Worm (Caenorhabditis elegans): Measurements from ENCODE around the gene C25A8.5.

The C25A8.5 gene

ce11 chrIV:6970271-6970670 lies 29.0 kb upstream of the C25A8.5 start, which contains the start of gene ZK381.8:
TSS of gene ZK381.8 (minus strand) at chrIV:6970371.
- TF ChIP-seq crh-2 (tag; optimal IDR thresholded peaks at IDR 0.05) (no peak), ZK546.5 (tag; optimal IDR thresholded peaks at IDR 0.05) (no peak), nhr-25 (tag; optimal IDR thresholded peaks at IDR 0.05) (no peak), sma-9 (GFP tag; optimal IDR thresholded peaks at IDR 0.05) (no peak), sma-9 (tag; optimal IDR thresholded peaks at IDR 0.05) (no peak), fos-1 (tag; optimal IDR thresholded peaks at IDR 0.05) (no peak), gmeb-1 (tag; optimal IDR thresholded peaks at IDR 0.05) (no peak), nhr-11 (tag; optimal IDR thresholded peaks at IDR 0.05) (no peak)

ce11 chrIV:6971213-6971612 lies 28.1 kb upstream of the C25A8.5 start, which contains the start of gene ZK381.62:
TSS of gene ZK381.62 (minus strand) at chrIV:6971313.
- TF ChIP-seq mdl-1 (tag; optimal IDR thresholded peaks at IDR 0.05) (no peak), aly-2 (tag; optimal IDR thresholded peaks at IDR 0.05) (no peak), F13H6.1 (tag; optimal IDR thresholded peaks at IDR 0.05) (no peak), ceh-82 (tag; optimal IDR thresholded peaks at IDR 0.05) (no peak), ztf-1 (GFP tag; conservative IDR thresholded peaks at IDR 0.05) (no peak), gmeb-1 (tag; optimal IDR thresholded peaks at IDR 0.05) (no peak), lsy-2 (tag; optimal IDR thresholded peaks at IDR 0.05) (no peak), nhr-129 (tag; optimal IDR thresholded peaks at IDR 0.05) (no peak), nhr-77 (tag; optimal IDR thresholded peaks at IDR 0.05) (no peak), elt-1 (tag; optimal IDR thresholded peaks at IDR 0.05) (no peak), nhr-12 (tag; optimal IDR thresholded peaks at IDR 0.05) (no peak), nhr-237 (tag; optimal IDR thresholded peaks at IDR 0.05) (no peak), lin-11 (tag; optimal IDR thresholded peaks at IDR 0.05) (no peak), dmd-4 (tag; optimal IDR thresholded peaks at IDR 0.05) (no peak), unc-62 (GFP tag; optimal IDR thresholded peaks at IDR 0.05) (no peak), ama-1 (optimal IDR thresholded peaks at IDR 0.05) (no peak)

DNA sequence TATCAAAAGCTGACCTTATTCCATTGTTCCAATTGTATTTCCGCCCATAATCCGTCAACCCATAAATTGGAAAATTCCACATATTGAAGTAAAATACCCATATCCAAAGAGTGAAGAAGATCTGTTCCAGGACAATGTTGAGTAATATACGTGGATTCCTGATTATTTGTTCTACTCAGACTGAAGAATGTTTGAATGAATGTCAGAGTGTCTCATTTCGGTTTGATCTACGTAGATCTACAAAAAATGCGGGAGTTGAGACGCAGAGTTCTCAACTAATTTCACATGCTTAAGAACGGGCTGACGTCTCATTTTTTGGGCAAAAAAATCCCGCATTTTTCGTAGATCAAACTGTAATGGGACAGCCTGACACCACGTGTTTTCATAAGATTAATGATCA lies 26.9 kb upstream of the C25A8.5 start, which contains the start of gene nhr-249:
TSS of gene nhr-249 (minus strand) at position 101 of the 400 bp plus-strand sequence.
- no peak for TF ChIP-seq sma-3 (GFP tag; optimal IDR thresholded peaks at IDR 0.05)

ce11 chrIV:6974162-6974938 lies 25.0 kb upstream of the C25A8.5 start:
- no peak for TF ChIP-seq lin-11 (tag; optimal IDR thresholded peaks at IDR 0.05)
- no peak for TF ChIP-seq ztf-1 (GFP tag; conservative IDR thresholded peaks at IDR 0.05)
- no peak for TF ChIP-seq sma-3 (GFP tag; optimal IDR thresholded peaks at IDR 0.05)
- no peak for TF ChIP-seq mab-5 (tag; optimal IDR thresholded peaks at IDR 0.05)

- no peak for TF ChIP-seq snpc-4 (tag; optimal IDR thresholded peaks at IDR 0.05)
- no peak for TF ChIP-seq fos-1 (tag; optimal IDR thresholded peaks at IDR 0.05)
- no peak for TF ChIP-seq nhr-237 (tag; optimal IDR thresholded peaks at IDR 0.05)
- no peak for TF ChIP-seq Y55F3AM.14 (GFP tag; optimal IDR thresholded peaks at IDR 0.05)
- TF ChIP-seq nhr-77 (tag; optimal IDR thresholded peaks at IDR 0.05) = no peak
- no peak for TF ChIP-seq crh-2 (tag; optimal IDR thresholded peaks at IDR 0.05)
- TF ChIP-seq sem-4 (tag; optimal IDR thresholded peaks at IDR 0.05) = no peak
- TF ChIP-seq gmeb-1 (tag; optimal IDR thresholded peaks at IDR 0.05) = no peak
- no peak for TF ChIP-seq mdl-1 (tag; optimal IDR thresholded peaks at IDR 0.05)
- TF ChIP-seq nhr-12 (tag; optimal IDR thresholded peaks at IDR 0.05) = no peak
- TF ChIP-seq lin-39 (tag; optimal IDR thresholded peaks at IDR 0.05) = no peak
Observed at ce11 chrIV:6977089-6977558, 22.2 kb upstream of the C25A8.5 start, which contains the start of the genes pgl-1 and him-3. TSS of gene pgl-1 (minus strand) at chrIV:6977318. TSS of gene him-3 (plus strand) at chrIV:6977508.

- TF ChIP-seq aly-2 (tag; optimal IDR thresholded peaks at IDR 0.05) (no peak), mbf-1 (tag; optimal IDR thresholded peaks at IDR 0.05) (no peak), lin-39 (tag; optimal IDR thresholded peaks at IDR 0.05) (no peak), R02D3.7 (tag; optimal IDR thresholded peaks at IDR 0.05) (no peak), nhr-12 (tag; optimal IDR thresholded peaks at IDR 0.05) (no peak), nhr-25 (tag; optimal IDR thresholded peaks at IDR 0.05) (no peak), nhr-21 (tag; optimal IDR thresholded peaks at IDR 0.05) (no peak), ceh-82 (tag; optimal IDR thresholded peaks at IDR 0.05) (no peak), crh-2 (tag; optimal IDR thresholded peaks at IDR 0.05) (no peak), peb-1 (tag; optimal IDR thresholded peaks at IDR 0.05) (no peak), sma-9 (GFP tag; optimal IDR thresholded peaks at IDR 0.05) (no peak), sma-9 (tag; optimal IDR thresholded peaks at IDR 0.05) (no peak), zag-1 (tag; optimal IDR thresholded peaks at IDR 0.05) (no peak), sem-4 (tag; optimal IDR thresholded peaks at IDR 0.05) (no peak), F13H6.1 (tag; optimal IDR thresholded peaks at IDR 0.05) (no peak), unc-55 (GFP tag; optimal IDR thresholded peaks at IDR 0.05) (no peak), ama-1 (optimal IDR thresholded peaks at IDR 0.05) (no peak), nhr-77 (tag; optimal IDR thresholded peaks at IDR 0.05) (no peak), elt-1 (tag; optimal IDR thresholded peaks at IDR 0.05) (no peak), lsy-2 (tag; optimal IDR thresholded peaks at IDR 0.05) (no peak)
Observed at ce11 chrIV:6978625-6979024, 20.7 kb upstream of the C25A8.5 start.

Data from whole organism, L2 larva.